Fruit fly (Drosophila melanogaster): ENCODE results near the gene Fit1.

Gene Fit1

DNA sequence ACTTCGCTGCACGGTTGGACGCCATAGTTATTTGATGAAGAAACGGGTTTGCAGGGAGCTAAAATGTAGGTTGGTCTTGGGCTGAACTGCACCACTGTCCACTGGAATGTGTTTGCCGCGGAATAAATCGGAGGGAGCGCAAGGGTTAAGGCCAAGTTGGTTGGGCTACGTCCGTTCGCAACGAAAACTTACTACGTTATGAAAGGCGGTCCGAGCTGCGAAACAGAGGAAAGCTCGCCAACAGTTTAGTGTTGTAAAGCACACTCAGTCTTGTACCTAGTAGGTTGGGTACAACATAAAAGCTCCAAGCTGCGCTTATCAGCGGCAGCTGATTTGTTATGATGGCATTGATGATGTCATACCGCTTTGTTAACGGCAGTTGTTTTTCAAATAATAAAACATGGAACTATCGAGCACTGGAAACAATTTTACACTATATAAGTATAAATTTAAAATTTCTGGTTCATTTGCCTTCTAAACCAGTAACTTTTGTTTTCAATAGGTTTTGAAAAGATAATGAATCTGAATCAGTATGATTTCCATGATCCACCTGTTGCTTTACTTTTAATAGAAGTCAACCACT, 18.9 kb downstream of the Fit1 start, which contains the start of gene Chd64 (continued):
- no peak for TF ChIP-seq Doc3 (GFP tag; IDR thresholded peaks at IDR 0.05; ENCODE audit: partially characterized antibody)
- peak; percentile 48; the same call in 1 of the 3 replicates for TF ChIP-seq Opbp (GFP tag; IDR thresholded peaks at IDR 0.05; ENCODE audit: partially characterized antibody)
- no peak for TF ChIP-seq CG8765 (GFP tag; IDR thresholded peaks at IDR 0.05)
- TF ChIP-seq HLH3B (GFP tag; IDR thresholded peaks at IDR 0.05), result no peak
- peak; percentile 51; the same call in 1 of the 2 replicates for TF ChIP-seq ato (GFP tag; IDR thresholded peaks at IDR 0.05; ENCODE audit: partially characterized antibody)
- no peak for TF ChIP-seq vfl (GFP tag; optimal IDR thresholded peaks at IDR 0.05)
- peak; percentile 38; the same call in 1 of the 3 replicates for TF ChIP-seq dysf (GFP tag; IDR thresholded peaks at IDR 0.05)
- TF ChIP-seq CG13424 (tag; optimal IDR thresholded peaks at IDR 0.05), result no peak
- no peak for TF ChIP-seq CG30020 (tag; optimal IDR thresholded peaks at IDR 0.05)
- peak; percentile 89 for TF ChIP-seq BtbVII (GFP tag; optimal IDR thresholded peaks at IDR 0.05)
- TF ChIP-seq CG13296 (GFP tag; optimal IDR thresholded peaks at IDR 0.05), result peak; percentile 68
- peak; percentile 12 for TF ChIP-seq tap (tag; optimal IDR thresholded peaks at IDR 0.05)
- no peak for TF ChIP-seq CG9727 (GFP tag; optimal IDR thresholded peaks at IDR 0.05)
- peak; percentile 68 for TF ChIP-seq Hand (GFP tag; optimal IDR thresholded peaks at IDR 0.05)
- TF ChIP-seq CG13287 (GFP tag; IDR thresholded peaks at IDR 0.05; ENCODE audit: partially characterized antibody), result peak; percentile 80
- no peak for TF ChIP-seq slp2 (GFP tag; optimal IDR thresholded peaks at IDR 0.05)
- no peak for TF ChIP-seq Ssrp (tag; optimal IDR thresholded peaks at IDR 0.05)
- TF ChIP-seq hb (GFP tag; IDR thresholded peaks at IDR 0.05; ENCODE audit: partially characterized antibody), result no peak
- no peak for TF ChIP-seq bcd (GFP tag; optimal IDR thresholded peaks at IDR 0.05)
- peak; percentile 27 for TF ChIP-seq tup (GFP tag; optimal IDR thresholded peaks at IDR 0.05)
- 0 out of 3 replicates have a peak, but pooled peaks have one; percentile 18 for TF ChIP-seq Mrtf (GFP tag; IDR thresholded peaks at IDR 0.05)
- TF ChIP-seq CG1602 (GFP tag; optimal IDR thresholded peaks at IDR 0.05), result no peak
- peak; percentile 26; the same call in 1 of the 3 replicates for TF ChIP-seq CG14860 (GFP tag; IDR thresholded peaks at IDR 0.05; ENCODE audit: partially characterized antibody)
- TF ChIP-seq sisA (GFP tag; IDR thresholded peaks at IDR 0.05), result no peak
- no peak; the same call in 2 of the 3 replicates for TF ChIP-seq CG11093 (GFP tag; IDR thresholded peaks at IDR 0.05)
- TF ChIP-seq CG2889 (GFP tag; IDR thresholded peaks at IDR 0.05), result no peak
- peak; percentile 90 for TF ChIP-seq Jarid2 (GFP tag; optimal IDR thresholded peaks at IDR 0.05)
- no peak for TF ChIP-seq CG14667 (GFP tag; IDR thresholded peaks at IDR 0.05)
- peak; percentile 46 for TF ChIP-seq bbx (GFP tag; IDR thresholded peaks at IDR 0.05; ENCODE audit: partially characterized antibody)
- TF ChIP-seq CG9932 (GFP tag; IDR thresholded peaks at IDR 0.05), result peak; percentile 50
- TF ChIP-seq Trl (optimal IDR thresholded peaks at IDR 0.05), result no peak
- peak; percentile 36 for TF ChIP-seq Trl (GFP tag; optimal IDR thresholded peaks at IDR 0.05)
- TF ChIP-seq Tbp (GFP tag; optimal IDR thresholded peaks at IDR 0.05), result no peak
- peak; percentile 53 for TF ChIP-seq YL-1 (GFP tag; optimal IDR thresholded peaks at IDR 0.05)
- TF ChIP-seq lilli (GFP tag; optimal IDR thresholded peaks at IDR 0.05), result peak; percentile 67
- peak; percentile 23 for TF ChIP-seq Hsf (GFP tag; optimal IDR thresholded peaks at IDR 0.05)
- TF ChIP-seq CG7372 (GFP tag; IDR thresholded peaks at IDR 0.05), result no peak
- peak; percentile 25; the same call in 1 of the 2 replicates for TF ChIP-seq E2f1 (GFP tag; IDR thresholded peaks at IDR 0.05)
- TF ChIP-seq tx (GFP tag; optimal IDR thresholded peaks at IDR 0.05), result no peak
- no peak for TF ChIP-seq NC2α (GFP tag; optimal IDR thresholded peaks at IDR 0.05)
- TF ChIP-seq CG6813 (GFP tag; optimal IDR thresholded peaks at IDR 0.05), result peak; percentile 67
- TF ChIP-seq H15 (GFP tag; IDR thresholded peaks at IDR 0.05), result no peak
- no peak for TF ChIP-seq CG10274 (GFP tag; optimal IDR thresholded peaks at IDR 0.05)
- no peak for TF ChIP-seq ro (GFP tag; IDR thresholded peaks at IDR 0.05)
- peak; percentile 50 for TF ChIP-seq HHEX (GFP tag; optimal IDR thresholded peaks at IDR 0.05)
- TF ChIP-seq CG9215 (GFP tag; IDR thresholded peaks at IDR 0.05), result no peak
- no peak for TF ChIP-seq Dll (GFP tag; IDR thresholded peaks at IDR 0.05; ENCODE audit: partially characterized antibody)
- TF ChIP-seq CG17612 (GFP tag; IDR thresholded peaks at IDR 0.05), result no peak
- no peak for TF ChIP-seq jigr1 (GFP tag; IDR thresholded peaks at IDR 0.05)
- TF ChIP-seq mld (GFP tag; IDR thresholded peaks at IDR 0.05; ENCODE audit: partially characterized antibody), result no peak
